Worm (Caenorhabditis elegans) whole organism, L3 larva: ENCODE measurements around the gene ZC116.5.

ENCODE experiments used
- R02D3.7 ChIP-seq: fragments of 150-350 bp; optimal IDR thresholded peaks from 2 replicates; lab custom pipeline; 2014; ENCODE audit warnings: missing biosample characterization, missing genetic modification characterization
- ceh-16 ChIP-seq: sonication (generic microtip); optimal IDR thresholded peaks from 2 replicates; lab custom pipeline; 2017; ENCODE audit warnings: missing biosample characterization, missing genetic modification characterization
- egl-27 ChIP-seq: sonication (generic microtip); optimal IDR thresholded peaks from 4 replicates; lab custom pipeline; 2017; ENCODE audit warnings: missing biosample characterization, missing genetic modification reagents, missing genetic modification characterization
- fos-1 ChIP-seq: fragments of 150-350 bp; optimal IDR thresholded peaks from 2 replicates; lab custom pipeline; 2014; ENCODE audit warnings: missing biosample characterization, missing genetic modification characterization
- nhr-11 ChIP-seq: fragments of 150-350 bp; optimal IDR thresholded peaks from 2 replicates; lab custom pipeline; 2014; ENCODE audit warnings: missing biosample characterization, missing genetic modification characterization
- nhr-12 ChIP-seq: fragments of 150-350 bp; optimal IDR thresholded peaks from 2 replicates; lab custom pipeline; 2014; ENCODE audit warnings: missing biosample characterization, missing genetic modification characterization
- nhr-23 ChIP-seq: fragments of 150-350 bp; optimal IDR thresholded peaks from 2 replicates; lab custom pipeline; 2014; ENCODE audit warnings: missing biosample characterization, missing genetic modification reagents, missing genetic modification characterization
- nhr-76 ChIP-seq: fragments of 150-350 bp; sonication (generic microtip); optimal IDR thresholded peaks from 5 replicates; lab custom pipeline; 2014; ENCODE audit warnings: missing biosample characterization, missing genetic modification characterization
- sea-2 ChIP-seq: fragments of 150-350 bp; sonication (generic microtip); optimal IDR thresholded peaks from 4 replicates; lab custom pipeline; 2014; ENCODE audit warnings: missing biosample characterization, missing genetic modification reagents, missing genetic modification characterization
- ztf-11 ChIP-seq: fragments of 150-350 bp; optimal IDR thresholded peaks from 2 replicates; lab custom pipeline; 2014; ENCODE audit warnings: missing biosample characterization, missing genetic modification characterization

DNA sequence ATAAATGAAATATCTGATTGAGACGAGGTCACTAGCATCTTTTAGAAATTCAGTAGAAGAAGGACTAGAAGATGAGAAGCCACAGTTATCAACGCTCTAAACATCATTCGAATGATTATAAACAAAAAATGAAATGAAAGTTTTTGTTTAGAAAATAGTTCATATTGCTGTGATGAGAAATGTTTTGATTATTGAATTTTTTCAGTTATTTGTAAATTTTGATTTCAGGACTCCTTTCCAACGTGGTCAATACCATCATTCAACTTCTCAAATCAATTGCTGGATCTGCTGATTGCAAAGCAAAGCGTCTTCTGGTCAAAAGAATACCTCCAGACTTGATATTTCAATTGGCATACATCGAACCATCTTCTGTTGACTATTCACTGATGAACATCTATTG, 49.4 kb upstream of the ZC116.5 start, which contains the start of gene W05B10.6:
- TF ChIP-seq nhr-76 (tag; lab: Kevin White, UChicago) (no peak), ztf-11 (tag; lab: Kevin White, UChicago) (no peak), ceh-16 (tag; lab: Kevin White, UChicago) (no peak), fos-1 (tag; lab: Kevin White, UChicago) (no peak), nhr-11 (tag; lab: Kevin White, UChicago) (no peak), nhr-12 (tag; lab: Kevin White, UChicago) (no peak), R02D3.7 (no peak), egl-27 (tag; lab: Kevin White, UChicago) (no peak), nhr-23 (tag; lab: Kevin White, UChicago) (no peak), sea-2 (GFP tag; lab: Kevin White, UChicago) (no peak)
